Fruit fly (Drosophila melanogaster) whole organism, pupa: ENCODE data around the gene CG7872.

Experiments
- CG17806 ChIP-seq: fragments of 200-800 bp; sonication (Bioruptor generic); optimal IDR thresholded peaks from 2 replicates; lab custom pipeline; 2018; ENCODE audit warnings: missing biosample characterization, mild to moderate bottlenecking, missing genetic modification characterization, moderate library complexity
- CG8159 ChIP-seq: fragments of 200-800 bp; sonication (Bioruptor generic); optimal IDR thresholded peaks from 3 replicates; lab custom pipeline; 2018; ENCODE audit warnings: missing biosample characterization, mild to moderate bottlenecking, missing genetic modification characterization, moderate library complexity
- CG9948 ChIP-seq: fragments of 200-800 bp; sonication (Bioruptor generic); optimal IDR thresholded peaks from 2 replicates; lab custom pipeline; 2018; ENCODE audit warnings: missing biosample characterization, mild to moderate bottlenecking, missing genetic modification characterization, moderate library complexity
- EcR ChIP-seq: fragments of 200-800 bp; sonication (Bioruptor generic); optimal IDR thresholded peaks from 3 replicates; lab custom pipeline; 2019; ENCODE audit warnings: missing biosample characterization, missing genetic modification characterization, mild to moderate bottlenecking, moderate library complexity, missing genetic modification reagents

DNA sequence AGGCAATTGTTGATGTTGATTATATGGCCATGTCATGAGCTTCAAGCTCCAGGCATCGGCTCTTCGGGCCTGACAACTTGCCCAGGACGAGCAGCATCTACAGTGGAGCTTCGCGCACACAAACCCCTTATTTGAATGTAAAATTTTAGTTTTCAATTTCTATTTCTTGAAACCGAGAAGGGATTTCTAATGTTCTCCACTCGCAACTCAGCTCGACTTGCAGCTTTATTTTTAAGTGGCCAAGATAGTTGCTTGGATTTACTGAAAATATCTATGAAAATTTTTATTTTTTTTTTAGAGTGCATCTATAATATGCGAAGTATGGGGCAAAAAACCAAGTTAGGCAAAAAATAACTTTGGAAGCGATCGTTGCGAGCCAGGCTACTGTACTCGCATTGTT, 33.0 kb downstream of the CG7872 start:
- TF ChIP-seq CG8159 (tag; lab: Kevin White, UChicago) = peak; percentile 14
- TF ChIP-seq EcR = no peak
- peak; percentile 31 for TF ChIP-seq CG17806 (tag; lab: Kevin White, UChicago)
- peak; percentile 27 for TF ChIP-seq CG9948
